Fruit fly (Drosophila melanogaster) whole organism, embryonic: ENCODE results near the gene mEFG1.

ENCODE experiments used
- ATbp ChIP-seq: fragments of 200-800 bp; sonication (Bioruptor generic); optimal IDR thresholded peaks from 2 replicates; lab custom pipeline; 2017; ENCODE audit warnings: missing biosample characterization, mild to moderate bottlenecking, missing genetic modification characterization, missing genetic modification reagents
- CG10209 ChIP-seq: fragments of 200-800 bp; sonication (Bioruptor generic); optimal IDR thresholded peaks from 3 replicates; lab custom pipeline; 2017; ENCODE audit warnings: missing biosample characterization, mild to moderate bottlenecking, missing genetic modification characterization, missing genetic modification reagents
- CG10959 ChIP-seq: fragments of 200-800 bp; sonication (Bioruptor generic); IDR thresholded peaks from 2 replicates; pipeline ENCODE4 v1.3.6; 2022; ENCODE audit warnings: missing biosample characterization, missing genetic modification characterization
- CG11696 ChIP-seq: fragments of 200-800 bp; sonication (Bioruptor generic); IDR thresholded peaks from 2 replicates; pipeline ENCODE4 v1.3.6; 2022; ENCODE audit warnings: missing biosample characterization, missing genetic modification characterization
- CG12769 ChIP-seq: fragments of 200-800 bp; sonication (Bioruptor generic); optimal IDR thresholded peaks from 2 replicates; lab custom pipeline; 2019; ENCODE audit warnings: missing biosample characterization, mild to moderate bottlenecking, missing genetic modification characterization, moderate library complexity
- CG13287 ChIP-seq: fragments of 200-800 bp; sonication (Bioruptor generic); IDR thresholded peaks from 2 replicates; pipeline ENCODE4 v1.3.6; 2022; ENCODE audit warnings: missing biosample characterization, missing genetic modification characterization; ENCODE audit not compliant: partially characterized antibody
- CG13775 ChIP-seq: fragments of 200-800 bp; sonication (Bioruptor generic); optimal IDR thresholded peaks from 3 replicates; lab custom pipeline; 2017; ENCODE audit warnings: missing biosample characterization, mild to moderate bottlenecking, missing genetic modification characterization
- CG13894 ChIP-seq: fragments of 200-800 bp; sonication (Bioruptor generic); optimal IDR thresholded peaks from 3 replicates; lab custom pipeline; 2018; ENCODE audit warnings: missing biosample characterization, mild to moderate bottlenecking, missing genetic modification characterization, moderate library complexity
- CG14710 ChIP-seq: fragments of 200-800 bp; sonication (Bioruptor generic); optimal IDR thresholded peaks from 3 replicates; lab custom pipeline; 2019; ENCODE audit warnings: missing biosample characterization, mild to moderate bottlenecking, missing genetic modification characterization, moderate library complexity
- CG18599 ChIP-seq: fragments of 200-800 bp; sonication (Bioruptor generic); optimal IDR thresholded peaks from 3 replicates; lab custom pipeline; 2017; ENCODE audit warnings: missing biosample characterization, missing genetic modification characterization, mild to moderate bottlenecking, moderate library complexity, missing genetic modification reagents
- CG18619 ChIP-seq: fragments of 200-800 bp; sonication (Bioruptor generic); optimal IDR thresholded peaks from 3 replicates; lab custom pipeline; 2017; ENCODE audit warnings: missing biosample characterization, mild to moderate bottlenecking, missing genetic modification characterization
- CG3281 ChIP-seq: fragments of 200-800 bp; sonication (Bioruptor generic); optimal IDR thresholded peaks from 3 replicates; lab custom pipeline; 2017; ENCODE audit warnings: missing biosample characterization, mild to moderate bottlenecking, missing genetic modification characterization
- CG34376 ChIP-seq: fragments of 200-800 bp; sonication (Bioruptor generic); optimal IDR thresholded peaks from 2 replicates; lab custom pipeline; 2018; ENCODE audit warnings: missing biosample characterization, mild to moderate bottlenecking, missing genetic modification characterization
- CG42726 ChIP-seq: fragments of 200-800 bp; sonication (Bioruptor generic); IDR thresholded peaks from 2 replicates; pipeline ENCODE4 v1.3.6; 2022; ENCODE audit warnings: missing biosample characterization, missing genetic modification characterization; ENCODE audit not compliant: partially characterized antibody
- CG6175 ChIP-seq: fragments of 200-800 bp; sonication (Bioruptor generic); IDR thresholded peaks from 3 replicates; pipeline ENCODE4 v1.3.6; 2022; ENCODE audit warnings: missing biosample characterization, missing genetic modification characterization
- CG6689 ChIP-seq: fragments of 200-800 bp; sonication (Bioruptor generic); IDR thresholded peaks from 2 replicates; pipeline ENCODE4 v1.3.6; 2022; ENCODE audit warnings: missing biosample characterization, missing genetic modification characterization
- CG7745 ChIP-seq: fragments of 200-800 bp; sonication (Bioruptor generic); optimal IDR thresholded peaks from 2 replicates; lab custom pipeline; 2018; ENCODE audit warnings: missing biosample characterization, mild to moderate bottlenecking, missing genetic modification characterization, moderate library complexity
- Dbx ChIP-seq: fragments of 200-800 bp; sonication (Bioruptor generic); IDR thresholded peaks from 3 replicates; pipeline ENCODE4 v1.3.6; 2022; ENCODE audit warnings: missing biosample characterization, missing genetic modification characterization
- Dll ChIP-seq: fragments of 200-800 bp; sonication (Bioruptor generic); IDR thresholded peaks from 4 replicates; pipeline ENCODE4 v1.3.6; 2022; ENCODE audit warnings: missing biosample characterization, missing genetic modification characterization; ENCODE audit not compliant: partially characterized antibody
- Eip74EF ChIP-seq, 2 experiments: fragments of 200-800 bp in 1 of 2; fragments of >200 bp in 1 of 2; sonication (Bioruptor generic) in 1 of 2; optimal IDR thresholded peaks; 2 replicates each; lab custom pipeline; 2017 to 2019; ENCODE audit warnings: missing biosample characterization in 2 of 2, missing genetic modification characterization in 2 of 2, mild to moderate bottlenecking in 1 of 2, moderate library complexity in 1 of 2
- Hr78 ChIP-seq, 2 experiments: fragments of 200-800 bp in 1 of 2; fragments of >200 bp in 1 of 2; sonication (Bioruptor generic) in 1 of 2; optimal IDR thresholded peaks; 2 replicates each; lab custom pipeline; 2017 to 2019; ENCODE audit warnings: missing biosample characterization in 2 of 2, missing genetic modification characterization in 2 of 2, mild to moderate bottlenecking in 1 of 2, moderate library complexity in 1 of 2
- Nf-YC ChIP-seq: fragments of 200-800 bp; optimal IDR thresholded peaks from 3 replicates; lab custom pipeline; 2019; ENCODE audit warnings: missing biosample characterization, mild to moderate bottlenecking, missing genetic modification characterization, moderate library complexity
- Pdp1 ChIP-seq, 2 experiments: fragments of 200-800 bp; sonication (Bioruptor generic); optimal IDR thresholded peaks; 3 replicates each; lab custom pipeline; 2016; ENCODE audit warnings: missing biosample characterization in 2 of 2, missing genetic modification characterization in 2 of 2, mild to moderate bottlenecking in 1 of 2, moderate library complexity in 1 of 2
- Stat92E ChIP-seq, 3 experiments: fragments of >200 bp in 2 of 3; fragments of 200-800 bp in 1 of 3; sonication (Bioruptor generic) in 1 of 3; optimal IDR thresholded peaks; 2 replicates each; lab custom pipeline; 2017 to 2019; ENCODE audit warnings: missing biosample characterization in 3 of 3, missing genetic modification characterization in 3 of 3, mild to moderate bottlenecking in 1 of 3, moderate library complexity in 1 of 3
- ap ChIP-seq: fragments of 200-800 bp; sonication (Bioruptor generic); IDR thresholded peaks from 2 replicates; pipeline ENCODE4 v1.3.6; 2022; ENCODE audit warnings: missing biosample characterization, missing genetic modification characterization
- chinmo ChIP-seq: fragments of 200-800 bp; sonication (Bioruptor generic); IDR thresholded peaks from 4 replicates; pipeline ENCODE4 v1.3.6; 2022; ENCODE audit warnings: missing biosample characterization, missing genetic modification characterization; ENCODE audit not compliant: partially characterized antibody
- croc ChIP-seq: fragments of 200-800 bp; sonication (Bioruptor generic); conservative IDR thresholded peaks from 3 replicates; pipeline ENCODE4 v1.3.6; 2022; ENCODE audit warnings: missing biosample characterization, missing genetic modification characterization
- cwo ChIP-seq: fragments of 200-800 bp; sonication (Bioruptor generic); optimal IDR thresholded peaks from 3 replicates; lab custom pipeline; 2017; ENCODE audit warnings: missing biosample characterization, missing genetic modification characterization, mild to moderate bottlenecking, moderate library complexity, missing genetic modification reagents
- gem ChIP-seq: fragments of 200-800 bp; sonication (Bioruptor generic); optimal IDR thresholded peaks from 2 replicates; lab custom pipeline; 2019; ENCODE audit warnings: missing biosample characterization, mild to moderate bottlenecking, missing genetic modification characterization, moderate library complexity
- jing ChIP-seq: fragments of 200-800 bp; sonication (Bioruptor generic); optimal IDR thresholded peaks from 2 replicates; lab custom pipeline; 2018; ENCODE audit warnings: missing biosample characterization, mild to moderate bottlenecking, missing genetic modification characterization
- jumu ChIP-seq: fragments of 200-800 bp; sonication (Bioruptor generic); optimal IDR thresholded peaks from 3 replicates; lab custom pipeline; 2016; ENCODE audit warnings: missing biosample characterization, missing genetic modification characterization
- kay ChIP-seq: fragments of 200-800 bp; sonication (Bioruptor generic); optimal IDR thresholded peaks from 2 replicates; lab custom pipeline; 2016; ENCODE audit warnings: missing biosample characterization, missing genetic modification characterization
- kni ChIP-seq: fragments of 200-800 bp; sonication (Bioruptor generic); optimal IDR thresholded peaks from 3 replicates; lab custom pipeline; 2017; ENCODE audit warnings: mild to moderate bottlenecking, missing biosample characterization, missing genetic modification reagents, missing genetic modification characterization
- lmd ChIP-seq: fragments of 200-800 bp; sonication (Bioruptor generic); IDR thresholded peaks from 2 replicates; pipeline ENCODE4 v1.3.6; 2022; ENCODE audit warnings: missing biosample characterization, missing genetic modification characterization
- nom ChIP-seq: fragments of 200-800 bp; sonication (Bioruptor generic); optimal IDR thresholded peaks from 2 replicates; lab custom pipeline; 2017; ENCODE audit warnings: missing biosample characterization, missing genetic modification characterization, mild to moderate bottlenecking, moderate library complexity, missing genetic modification reagents
- otp ChIP-seq: fragments of 200-800 bp; sonication (Bioruptor generic); IDR thresholded peaks from 3 replicates; pipeline ENCODE4, ENCODE4 v1.3.6; 2022; ENCODE audit warnings: missing biosample characterization, missing genetic modification characterization
- pnt ChIP-seq: fragments of 200-800 bp; sonication (Bioruptor generic); optimal IDR thresholded peaks from 3 replicates; lab custom pipeline; 2016; ENCODE audit warnings: missing biosample characterization, missing genetic modification characterization
- sd ChIP-seq: fragments of 200-800 bp; sonication (Bioruptor generic); optimal IDR thresholded peaks from 3 replicates; lab custom pipeline; 2018; ENCODE audit warnings: missing biosample characterization, mild to moderate bottlenecking, missing genetic modification characterization, moderate library complexity
- slp2 ChIP-seq: fragments of 200-800 bp; sonication (Bioruptor generic); optimal IDR thresholded peaks from 2 replicates; lab custom pipeline; 2016; ENCODE audit warnings: missing biosample characterization, missing genetic modification characterization
- sug ChIP-seq: fragments of 200-800 bp; optimal IDR thresholded peaks from 2 replicates; lab custom pipeline; 2019; ENCODE audit warnings: missing biosample characterization, mild to moderate bottlenecking, missing genetic modification characterization, moderate library complexity
- vnd ChIP-seq: fragments of 200-800 bp; sonication (Bioruptor generic); IDR thresholded peaks from 3 replicates; pipeline ENCODE4 v1.3.6; 2022; ENCODE audit warnings: missing biosample characterization, missing genetic modification characterization; ENCODE audit not compliant: partially characterized antibody
- vvl ChIP-seq: fragments of 200-800 bp; sonication (Bioruptor generic); IDR thresholded peaks from 2 replicates; pipeline ENCODE4 v1.3.6; 2022; ENCODE audit warnings: missing biosample characterization, missing genetic modification characterization
- wek ChIP-seq: fragments of 200-800 bp; sonication (Bioruptor generic); optimal IDR thresholded peaks from 3 replicates; lab custom pipeline; 2018; ENCODE audit warnings: missing biosample characterization, mild to moderate bottlenecking, missing genetic modification characterization, moderate library complexity

mEFG1 gene

dm6 chr2L:7242240-7242793, 19.4 kb upstream of the mEFG1 start (continued):
- TF ChIP-seq jumu (GFP tag; lab: Kevin White, UChicago) (no peak), pnt (GFP tag; lab: Kevin White, UChicago) (no peak), CG42726 (no peak), CG18599 (GFP tag; lab: Kevin White, UChicago) (peak; percentile 33), Nf-YC (tag; lab: Kevin White, UChicago) (no peak), sug (peak; percentile 60)

- peak; percentile 74; the same call in 1 of the 3 replicates for TF ChIP-seq CG6175 (GFP tag; lab: Robert Waterston, UW)
- TF ChIP-seq gem = peak; percentile 55
- TF ChIP-seq sd (tag; lab: Kevin White, UChicago) = peak; percentile 55
- no peak for TF ChIP-seq cwo (GFP tag; lab: Kevin White, UChicago)
- TF ChIP-seq chinmo (GFP tag; lab: Robert Waterston, UW) = peak; percentile 82; the same call in 2 of the 4 replicates
- TF ChIP-seq vvl (GFP tag; lab: Robert Waterston, UW) = peak; percentile 49
- no peak for TF ChIP-seq croc
- TF ChIP-seq Dll = 0 out of 4 replicates have a peak, but pooled peaks have one; percentile 20
These were observed 18.6 kb upstream of the mEFG1 start for dm6 chr2L:7241499-7241898.

dm6 chr2L:7240964-7241363, 18.1 kb upstream of the mEFG1 start:
- TF ChIP-seq CG12769 (tag; lab: Kevin White, UChicago) (peak; percentile 33), sd (tag; lab: Kevin White, UChicago) (peak; percentile 87), CG13894 (tag; lab: Kevin White, UChicago) (peak; percentile 10), CG18619 (no peak), Eip74EF (GFP tag; optimal IDR thresholded peaks at IDR 0.05; lab: Kevin White, UChicago) (peak in 1 of 2 experiments; percentile 84), CG34376 (GFP tag; lab: Kevin White, UChicago) (no peak)

- TF ChIP-seq CG14710 (tag; lab: Kevin White, UChicago) (no peak), croc (no peak), Stat92E (GFP tag; optimal IDR thresholded peaks at IDR 0.05; lab: Kevin White, UChicago) (no peak), ATbp (GFP tag; lab: Kevin White, UChicago) (no peak), lmd (no peak), wek (GFP tag; lab: Kevin White, UChicago) (no peak), jing (GFP tag; lab: Kevin White, UChicago) (no peak), CG3281 (GFP tag; lab: Kevin White, UChicago) (no peak), kay (GFP tag; lab: Kevin White, UChicago) (no peak), Pdp1 (GFP tag; optimal IDR thresholded peaks at IDR 0.05; lab: Kevin White, UChicago) (peak in 1 of 2 experiments; percentile 58), Dbx (GFP tag; lab: Robert Waterston, UW) (no peak), otp (GFP tag; lab: Robert Waterston, UW) (no peak), CG13775 (GFP tag; lab: Kevin White, UChicago) (no peak), vnd (GFP tag; lab: Robert Waterston, UW) (peak; percentile 8; the same call in 1 of the 3 replicates), CG13287 (GFP tag; lab: Robert Waterston, UW) (peak; percentile 28; the same call in 1 of the 2 replicates), Hr78 (GFP tag; optimal IDR thresholded peaks at IDR 0.05; lab: Kevin White, UChicago) (no peak), CG6689 (GFP tag; lab: Robert Waterston, UW) (no peak), kni (no peak), CG11696 (peak; percentile 29; the same call in 1 of the 2 replicates), jumu (GFP tag; lab: Kevin White, UChicago) (no peak), CG10959 (GFP tag; lab: Robert Waterston, UW) (no peak), slp2 (GFP tag; lab: Kevin White, UChicago) (no peak), ap (GFP tag; lab: Robert Waterston, UW) (no peak), nom (GFP tag; lab: Kevin White, UChicago) (no peak), CG10209 (GFP tag; lab: Kevin White, UChicago) (no peak), CG7745 (tag; lab: Kevin White, UChicago) (no peak)
These were observed 17.4 kb upstream of the mEFG1 start for dm6 chr2L:7240311-7240710.
